Fruit fly (Drosophila melanogaster) whole organism, larva: ENCODE results near the gene CG13048.

Experiments used
- noc ChIP-seq: fragments of 200-800 bp; sonication (Bioruptor generic); optimal IDR thresholded peaks from 3 replicates; lab custom pipeline; 2019; ENCODE audit warnings: missing biosample characterization, mild to moderate bottlenecking, missing genetic modification characterization, moderate library complexity

CG13048 gene

dm6 chr3L:16272338-16272959 lies 11.3 kb downstream of the CG13048 start, which contains the start of gene CG13066:
Gene CG13066 (plus strand): TSS chr3L:16272909.
- no peak for TF ChIP-seq noc (tag; lab: Kevin White, UChicago)

DNA sequence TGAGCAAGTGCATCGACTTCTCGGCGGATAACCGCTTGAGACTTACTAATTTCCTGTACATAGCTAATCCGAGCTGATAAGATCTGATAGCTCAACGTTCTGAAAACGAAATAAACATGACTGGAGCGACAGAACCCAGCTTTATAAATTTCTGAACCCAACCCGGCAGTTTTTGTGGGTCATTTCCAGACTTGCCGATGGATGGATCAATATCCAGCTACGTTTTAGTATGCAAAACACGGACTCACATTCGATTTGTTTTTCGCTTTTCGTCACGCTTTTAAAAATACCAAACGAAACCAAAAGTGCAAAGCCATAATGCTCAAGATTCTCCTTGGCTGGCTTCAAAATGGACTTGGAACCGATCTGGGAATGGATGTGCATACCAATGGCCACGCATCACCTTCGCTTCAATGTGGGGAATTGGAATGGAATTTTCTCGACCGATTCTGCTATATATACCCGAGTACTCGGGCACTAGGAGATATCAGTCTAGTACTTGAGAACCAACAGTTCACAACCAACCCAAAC lies 12.9 kb downstream of the CG13048 start, which contains the start of the genes CG34248 and CG13067:
CG34248 (minus strand) TSS at position 101 of the 531 bp plus-strand sequence.
CG13067 (plus strand) TSS at position 481 of the 531 bp plus-strand sequence.
- no peak for TF ChIP-seq noc (tag; lab: Kevin White, UChicago)

- TF ChIP-seq noc (tag; lab: Kevin White, UChicago) = no peak
These were observed 14.6 kb downstream of the CG13048 start, which contains the start of gene CG13068 for dm6 chr3L:16269092-16269491. Gene CG13068 (plus strand): TSS chr3L:16269392.

DNA sequence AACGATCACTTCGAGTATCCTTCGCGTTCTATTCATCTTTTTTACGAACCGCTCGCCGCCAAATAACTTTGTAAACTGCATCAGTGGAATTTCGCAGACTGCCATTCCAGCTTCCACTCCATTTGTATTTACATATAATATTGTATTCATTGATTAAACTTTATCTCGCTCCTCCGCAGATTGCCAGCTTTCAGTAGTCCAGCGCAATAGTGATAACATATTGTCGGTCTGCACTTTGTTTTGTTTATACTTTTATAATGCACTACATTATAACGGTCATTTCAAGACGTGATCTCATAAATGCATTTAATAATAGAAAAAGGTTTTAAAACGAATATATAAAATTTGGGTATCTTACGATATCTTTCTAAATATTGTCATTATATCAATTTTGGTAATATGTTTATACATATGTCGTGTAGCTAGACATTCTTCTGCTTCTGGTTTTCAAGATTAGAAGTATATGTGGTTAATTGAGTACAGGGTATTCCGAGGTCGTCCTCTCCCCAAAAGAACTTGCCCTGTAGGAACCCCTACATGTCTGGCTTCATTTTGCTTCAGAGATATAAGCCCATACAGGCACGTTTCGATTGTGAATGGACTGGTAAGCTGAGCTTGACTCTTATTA lies 15.5 kb downstream of the CG13048 start, which contains the start of gene CG4950:
CG4950 (minus strand) TSS at position 51 of the 628 bp plus-strand sequence.
- TF ChIP-seq noc (tag; lab: Kevin White, UChicago) = no peak

dm6 chr3L:16265000-16265399 lies 18.7 kb downstream of the CG13048 start, which contains the start of the genes CG13051 and CG13069:
Gene CG13051 (minus strand): TSS chr3L:16265100.
Gene CG13069 (plus strand): TSS chr3L:16265385.
- no peak for TF ChIP-seq noc (tag; lab: Kevin White, UChicago)

- no peak for TF ChIP-seq noc (tag; lab: Kevin White, UChicago)
These were observed 20.7 kb downstream of the CG13048 start, which contains the start of gene CG13070 for dm6 chr3L:16263043-16263442. Gene CG13070 (plus strand): TSS chr3L:16263343.

- no peak for TF ChIP-seq noc (tag; lab: Kevin White, UChicago)
These were observed 21.3 kb downstream of the CG13048 start, which contains the start of gene CG13071 for dm6 chr3L:16262440-16262839. Gene CG13071 (plus strand): TSS chr3L:16262740.

DNA sequence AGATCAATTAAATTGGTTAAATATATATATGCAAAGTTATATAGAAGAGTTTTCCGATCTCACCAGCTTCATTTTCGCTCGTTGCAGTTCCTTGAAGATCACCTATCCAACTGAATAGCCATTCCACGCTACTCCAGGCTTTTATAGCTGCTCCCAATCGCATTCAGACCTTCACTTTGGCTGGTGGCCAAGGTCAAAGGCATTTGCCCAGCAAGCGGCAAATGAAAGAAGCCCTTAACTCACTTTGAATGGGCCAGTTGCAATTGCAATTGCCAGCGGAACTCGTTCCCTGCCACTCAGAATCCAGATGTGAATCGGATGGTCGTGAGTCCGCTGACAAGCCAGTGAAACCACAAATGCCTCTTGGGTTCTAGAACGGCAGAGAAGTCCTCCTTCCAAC lies 22.2 kb downstream of the CG13048 start, which contains the start of gene CG34247:
CG34247 (minus strand) TSS at position 101 of the 400 bp plus-strand sequence.
- no peak for TF ChIP-seq noc (tag; lab: Kevin White, UChicago)

dm6 chr3L:16259552-16259951 lies 24.2 kb downstream of the CG13048 start, which contains the start of gene CG13053:
Gene CG13053 (minus strand): TSS chr3L:16259722.
- TF ChIP-seq noc (tag; lab: Kevin White, UChicago) = no peak

DNA sequence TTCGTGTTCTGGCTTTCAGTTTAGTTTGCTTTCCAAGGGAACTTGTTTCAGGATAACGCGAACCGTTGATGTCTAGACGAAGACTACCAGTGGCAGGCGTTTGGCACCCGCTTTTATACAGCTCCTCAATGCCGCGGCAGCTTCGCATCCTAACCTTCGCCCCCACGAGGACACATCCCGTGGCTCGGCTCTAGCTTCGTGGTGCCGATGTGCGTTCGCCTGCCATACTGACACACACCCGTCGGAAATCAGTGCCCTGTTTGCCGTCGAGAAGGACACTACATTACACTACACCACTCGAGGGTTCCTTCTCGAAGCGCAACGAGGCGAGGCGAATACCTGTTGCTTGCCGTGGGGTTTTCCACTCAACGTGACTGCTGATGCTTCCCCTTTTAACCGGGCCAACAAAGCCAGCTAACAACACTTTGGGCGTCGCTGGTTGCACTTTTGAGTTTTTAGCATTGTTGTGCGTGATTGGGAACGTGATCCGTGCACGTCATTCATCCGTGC lies 26.5 kb downstream of the CG13048 start, which contains the start of gene CG13054:
CG13054 (minus strand) TSS at position 74 of the 510 bp plus-strand sequence.
- TF ChIP-seq noc (tag; lab: Kevin White, UChicago) = no peak

- no peak for TF ChIP-seq noc (tag; lab: Kevin White, UChicago)
These were observed 31.5 kb downstream of the CG13048 start, which contains the start of gene CG13055 for dm6 chr3L:16252255-16252654. Gene CG13055 (minus strand): TSS chr3L:16252355.

DNA sequence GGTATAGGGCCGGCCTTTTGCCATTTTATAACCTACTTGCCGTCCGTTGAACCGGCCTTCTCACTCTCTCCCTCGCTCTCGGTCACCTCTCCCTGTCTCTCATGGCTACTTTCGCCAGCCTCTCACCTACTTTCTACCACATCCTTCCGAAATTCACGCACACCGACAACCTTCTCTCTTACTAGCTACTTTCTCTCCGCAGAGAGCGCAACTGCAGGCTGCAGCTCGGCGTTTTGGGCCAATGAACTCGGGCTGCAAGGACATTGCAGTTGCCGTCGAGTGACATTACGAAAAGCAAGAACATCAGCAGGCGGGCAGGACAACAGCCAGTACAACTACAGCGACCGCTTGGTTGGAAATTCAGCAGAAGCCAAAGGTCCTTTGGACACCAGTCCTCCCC lies 42.4 kb downstream of the CG13048 start:
- TF ChIP-seq noc (tag; lab: Kevin White, UChicago) = no peak

- TF ChIP-seq noc (tag; lab: Kevin White, UChicago) = peak; percentile 10
These were observed 49.7 kb downstream of the CG13048 start for dm6 chr3L:16233850-16234494.

DNA sequence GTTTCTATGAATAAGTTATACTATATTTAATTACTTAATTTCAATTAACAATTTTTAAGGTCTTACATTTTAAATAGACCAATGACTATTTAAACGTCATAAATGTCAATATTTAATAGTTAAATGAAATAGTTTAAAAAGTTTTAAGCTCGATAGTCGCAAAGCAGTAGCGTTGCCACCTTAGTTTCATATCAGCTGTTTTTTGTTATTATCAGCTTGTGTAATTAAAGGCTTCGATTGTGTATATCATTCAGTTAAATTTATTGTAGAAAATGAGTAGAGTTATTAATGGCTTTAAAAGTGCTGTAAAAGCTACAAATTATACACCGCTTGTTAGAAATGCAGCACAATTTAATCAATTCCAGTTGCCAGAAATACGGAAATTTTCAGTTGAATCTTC lies 50.8 kb downstream of the CG13048 start, which contains the start of gene Hsc20:
Hsc20 (plus strand) TSS at position 204 of the 400 bp plus-strand sequence.
- no peak for TF ChIP-seq noc (tag; lab: Kevin White, UChicago)
